Worm (Caenorhabditis elegans) whole organism, L4 larva: ENCODE data around the gene F41H10.4.

ENCODE experiments used
- F49E8.2 ChIP-seq: sonication (generic microtip); optimal IDR thresholded peaks from 2 replicates; lab custom pipeline; 2016; ENCODE audit warnings: missing compliant biosample characterization, mild to moderate bottlenecking, missing genetic modification characterization, borderline replicate concordance
- ceh-32 ChIP-seq: sonication (generic microtip); optimal IDR thresholded peaks from 2 replicates; lab custom pipeline; 2016; ENCODE audit warnings: mild to moderate bottlenecking, missing genetic modification characterization, missing compliant biosample characterization; ENCODE audit not compliant: poor library complexity
- mdt-29 ChIP-seq: fragments of 200-800 bp; sonication (Bioruptor generic); IDR thresholded peaks from 2 replicates; pipeline ENCODE4 v1.3.6; 2022; ENCODE audit warnings: missing genetic modification reagents, missing genetic modification characterization, missing compliant biosample characterization
- pha-4 ChIP-seq, 2 experiments: fragments of 150-350 bp in 1 of 2; fragments of 200-800 bp in 1 of 2; sonication (Bioruptor generic) in 1 of 2; IDR thresholded peaks in 1 of 2; optimal IDR thresholded peaks in 1 of 2; 2 replicates each; pipeline versions ENCODE4 v1.3.6 to Lab custom; 2014 to 2022; ENCODE audit warnings: missing genetic modification characterization in 2 of 2, missing genetic modification reagents in 2 of 2, missing biosample characterization in 1 of 2, missing compliant biosample characterization in 1 of 2
- skn-1 ChIP-seq: fragments of 150-350 bp; optimal IDR thresholded peaks from 2 replicates; lab custom pipeline; 2014; ENCODE audit warnings: missing biosample characterization, missing genetic modification characterization
- spr-1 ChIP-seq: sonication (generic microtip); optimal IDR thresholded peaks from 2 replicates; lab custom pipeline; 2016; ENCODE audit warnings: mild to moderate bottlenecking, missing genetic modification characterization, missing compliant biosample characterization
- unc-62 ChIP-seq, 3 experiments: fragments of 150-350 bp in 1 of 3; sonication (generic microtip); optimal IDR thresholded peaks in 2 of 3; peaks in 1 of 3; 1 replicate in 1 of 3; 2 replicates in 2 of 3; lab custom pipeline; 2014 to 2017; ENCODE audit warnings: missing biosample characterization in 3 of 3, missing genetic modification characterization in 3 of 3, missing genetic modification reagents in 3 of 3, missing genotype in 1 of 3
- zag-1 ChIP-seq: fragments of 150-350 bp; optimal IDR thresholded peaks from 2 replicates; lab custom pipeline; 2014; ENCODE audit warnings: missing biosample characterization, missing genetic modification characterization

ce11 chrIV:5339255-5339654, 25.1 kb upstream of the F41H10.4 start, which contains the start of gene Y4C6B.2:
- TF ChIP-seq zag-1 (tag; lab: Kevin White, UChicago) = no peak
- no peak for TF ChIP-seq F49E8.2 (tag; lab: Kevin White, UChicago)
- no peak for TF ChIP-seq pha-4 (GFP tag; IDR thresholded peaks at IDR 0.05; lab: Robert Waterston, UW)
- no peak for TF ChIP-seq pha-4 (tag; optimal IDR thresholded peaks at IDR 0.05; lab: Kevin White, UChicago)
- TF ChIP-seq spr-1 = no peak
- peak in 1 of 2 experiments; percentile 13 for TF ChIP-seq unc-62 (GFP tag; optimal IDR thresholded peaks at IDR 0.05 in 1 of 2; lab: Kevin White, UChicago)
- TF ChIP-seq unc-62 (tag; optimal IDR thresholded peaks at IDR 0.05; lab: Kevin White, UChicago) = no peak
- no peak for TF ChIP-seq ceh-32 (tag; lab: Kevin White, UChicago)
- TF ChIP-seq mdt-29 = no peak
- no peak for TF ChIP-seq skn-1
